Fruit fly (Drosophila melanogaster) whole organism, embryonic: Measurements from ENCODE around the gene CG44838.

ENCODE experiments used
- ATbp ChIP-seq: fragments of 200-800 bp; sonication (Bioruptor generic); optimal IDR thresholded peaks from 2 replicates; lab custom pipeline; 2017; ENCODE audit warnings: missing biosample characterization, mild to moderate bottlenecking, missing genetic modification characterization, missing genetic modification reagents
- B-H2 ChIP-seq: fragments of 200-800 bp; sonication (Bioruptor generic); optimal IDR thresholded peaks from 2 replicates; lab custom pipeline; 2018; ENCODE audit warnings: missing biosample characterization, mild to moderate bottlenecking, missing genetic modification characterization
- Bteb2 ChIP-seq: fragments of 200-800 bp; sonication (Bioruptor generic); optimal IDR thresholded peaks from 2 replicates; lab custom pipeline; 2016; ENCODE audit warnings: missing biosample characterization, missing genetic modification characterization
- CG1024 ChIP-seq: fragments of 200-800 bp; sonication (Bioruptor generic); IDR thresholded peaks from 2 replicates; pipeline ENCODE4 v1.3.6; 2022; ENCODE audit warnings: missing biosample characterization, missing genetic modification characterization
- CG10654 ChIP-seq: fragments of 200-800 bp; sonication (Bioruptor generic); optimal IDR thresholded peaks from 2 replicates; lab custom pipeline; 2016; ENCODE audit warnings: missing biosample characterization, missing genetic modification characterization
- CG12071 ChIP-seq: fragments of 200-800 bp; sonication (Bioruptor generic); optimal IDR thresholded peaks from 3 replicates; lab custom pipeline; 2018; ENCODE audit warnings: missing biosample characterization, mild to moderate bottlenecking, missing genetic modification characterization
- CG12769 ChIP-seq: fragments of 200-800 bp; sonication (Bioruptor generic); optimal IDR thresholded peaks from 2 replicates; lab custom pipeline; 2019; ENCODE audit warnings: missing biosample characterization, mild to moderate bottlenecking, missing genetic modification characterization, moderate library complexity
- CG13123 ChIP-seq: fragments of 200-800 bp; sonication (Bioruptor generic); optimal IDR thresholded peaks from 2 replicates; lab custom pipeline; 2016; ENCODE audit warnings: missing biosample characterization, missing genetic modification characterization
- CG17568 ChIP-seq: fragments of 200-800 bp; sonication (Bioruptor generic); optimal IDR thresholded peaks from 2 replicates; lab custom pipeline; 2018; ENCODE audit warnings: missing biosample characterization, mild to moderate bottlenecking, missing genetic modification characterization, moderate library complexity
- CG1832 ChIP-seq: fragments of 200-800 bp; sonication (Bioruptor generic); optimal IDR thresholded peaks from 2 replicates; lab custom pipeline; 2017; ENCODE audit warnings: missing biosample characterization, mild to moderate bottlenecking, missing genetic modification characterization, inconsistent platforms
- CG18476 ChIP-seq: fragments of 200-800 bp; sonication (Bioruptor generic); optimal IDR thresholded peaks from 2 replicates; lab custom pipeline; 2016; ENCODE audit warnings: missing biosample characterization, mild to moderate bottlenecking, missing genetic modification characterization
- CG32767 ChIP-seq: fragments of 200-800 bp; sonication (Bioruptor generic); IDR thresholded peaks from 2 replicates; pipeline ENCODE4 v1.3.6; 2022; ENCODE audit warnings: missing biosample characterization, missing genetic modification characterization
- CG32772 ChIP-seq: fragments of 200-800 bp; sonication (Bioruptor generic); IDR thresholded peaks from 2 replicates; pipeline ENCODE4 v1.3.6; 2022; ENCODE audit warnings: missing biosample characterization, missing genetic modification characterization
- CG4360 ChIP-seq: fragments of 200-800 bp; sonication (Bioruptor generic); IDR thresholded peaks from 2 replicates; pipeline ENCODE4 v1.3.6; 2022; ENCODE audit warnings: missing biosample characterization, missing genetic modification characterization
- CG7987 ChIP-seq: fragments of 200-800 bp; sonication (Bioruptor generic); optimal IDR thresholded peaks from 2 replicates; lab custom pipeline; 2018; ENCODE audit warnings: missing biosample characterization, mild to moderate bottlenecking, missing genetic modification characterization, moderate library complexity
- CG8944 ChIP-seq: fragments of 200-800 bp; sonication (Bioruptor generic); optimal IDR thresholded peaks from 3 replicates; lab custom pipeline; 2016; ENCODE audit warnings: missing biosample characterization, missing genetic modification characterization
- CkIIα-i1 ChIP-seq: fragments of 200-800 bp; sonication (Bioruptor generic); IDR thresholded peaks from 2 replicates; pipeline ENCODE4 v1.3.6; 2022; ENCODE audit warnings: missing biosample characterization, missing genetic modification characterization
- Dfd ChIP-seq, 2 experiments: fragments of >200 bp; optimal IDR thresholded peaks; 2 replicates each; lab custom pipeline; 2017; ENCODE audit warnings: missing biosample characterization in 2 of 2, missing genetic modification characterization in 2 of 2
- Dip2 ChIP-seq: fragments of 200-800 bp; sonication (Bioruptor generic); IDR thresholded peaks from 2 replicates; pipeline ENCODE4 v1.3.6; 2022; ENCODE audit warnings: missing biosample characterization, missing genetic modification characterization
- Doc2 ChIP-seq: fragments of 200-800 bp; sonication (Bioruptor generic); IDR thresholded peaks from 2 replicates; pipeline ENCODE4 v1.3.6; 2022; ENCODE audit warnings: missing biosample characterization, missing genetic modification characterization
- Doc3 ChIP-seq: fragments of 200-800 bp; sonication (Bioruptor generic); IDR thresholded peaks from 3 replicates; pipeline ENCODE4 v1.3.6; 2022; ENCODE audit warnings: missing biosample characterization, missing genetic modification characterization; ENCODE audit not compliant: partially characterized antibody
- E2f1 ChIP-seq: fragments of 200-800 bp; sonication (Bioruptor generic); IDR thresholded peaks from 2 replicates; pipeline ENCODE4 v1.3.6; 2022; ENCODE audit warnings: missing biosample characterization, missing genetic modification characterization
- Elba2 ChIP-seq: fragments of 200-800 bp; sonication (Bioruptor generic); optimal IDR thresholded peaks from 3 replicates; lab custom pipeline; 2016; ENCODE audit warnings: missing biosample characterization, missing genetic modification characterization
- Lpt ChIP-seq: fragments of >200 bp; optimal IDR thresholded peaks from 2 replicates; lab custom pipeline; 2018; ENCODE audit warnings: missing biosample characterization, missing genetic modification characterization
- Nf-YA ChIP-seq: fragments of 200-800 bp; sonication (Bioruptor generic); IDR thresholded peaks from 2 replicates; pipeline ENCODE4 v1.3.6; 2022; ENCODE audit warnings: missing biosample characterization, missing genetic modification characterization
- amos ChIP-seq: fragments of 200-800 bp; sonication (Bioruptor generic); IDR thresholded peaks from 2 replicates; pipeline ENCODE4 v1.3.6; 2022; ENCODE audit warnings: missing biosample characterization, missing genetic modification characterization; ENCODE audit not compliant: partially characterized antibody
- ato ChIP-seq: fragments of 200-800 bp; sonication (Bioruptor generic); IDR thresholded peaks from 2 replicates; pipeline ENCODE4 v1.3.6; 2022; ENCODE audit warnings: missing biosample characterization, missing genetic modification characterization; ENCODE audit not compliant: partially characterized antibody
- bcd ChIP-seq: fragments of 200-800 bp; sonication (Bioruptor generic); optimal IDR thresholded peaks from 2 replicates; lab custom pipeline; 2017; ENCODE audit warnings: missing biosample characterization, mild to moderate bottlenecking, missing genetic modification characterization
- caup ChIP-seq: fragments of 200-800 bp; sonication (Bioruptor generic); optimal IDR thresholded peaks from 3 replicates; lab custom pipeline; 2017; ENCODE audit warnings: missing biosample characterization, mild to moderate bottlenecking, missing genetic modification characterization, moderate library complexity; ENCODE audit not compliant: severe bottlenecking
- cg ChIP-seq: fragments of 200-800 bp; sonication (Bioruptor generic); optimal IDR thresholded peaks from 3 replicates; lab custom pipeline; 2019; ENCODE audit warnings: missing biosample characterization, mild to moderate bottlenecking, missing genetic modification characterization, moderate library complexity
- ci ChIP-seq: fragments of 200-800 bp; sonication (Bioruptor generic); IDR thresholded peaks from 3 replicates; pipeline ENCODE4 v1.3.6; 2022; ENCODE audit warnings: missing biosample characterization, missing genetic modification characterization
- cwo ChIP-seq: fragments of 200-800 bp; sonication (Bioruptor generic); optimal IDR thresholded peaks from 3 replicates; lab custom pipeline; 2017; ENCODE audit warnings: missing biosample characterization, missing genetic modification characterization, mild to moderate bottlenecking, moderate library complexity, missing genetic modification reagents
- dan ChIP-seq: fragments of 200-800 bp; sonication (Bioruptor generic); IDR thresholded peaks from 2 replicates; pipeline ENCODE4 v1.3.6; 2022; ENCODE audit warnings: missing biosample characterization, missing genetic modification characterization
- ewg ChIP-seq: fragments of 200-800 bp; sonication (Bioruptor generic); optimal IDR thresholded peaks from 3 replicates; lab custom pipeline; 2017; ENCODE audit warnings: mild to moderate bottlenecking, missing biosample characterization, missing genetic modification reagents, missing genetic modification characterization
- exex ChIP-seq: fragments of 200-800 bp; sonication (Bioruptor generic); optimal IDR thresholded peaks from 4 replicates; lab custom pipeline; 2018; ENCODE audit warnings: missing biosample characterization, mild to moderate bottlenecking, missing genetic modification characterization, moderate library complexity
- fru ChIP-seq: fragments of >200 bp; optimal IDR thresholded peaks from 2 replicates; lab custom pipeline; 2017
- fu2 ChIP-seq: fragments of 200-800 bp; sonication (Bioruptor generic); optimal IDR thresholded peaks from 2 replicates; lab custom pipeline; 2016; ENCODE audit warnings: missing biosample characterization, missing genetic modification characterization
- gsb ChIP-seq: fragments of 200-800 bp; sonication (Bioruptor generic); IDR thresholded peaks from 2 replicates; pipeline ENCODE4 v1.3.6; 2022; ENCODE audit warnings: missing biosample characterization, missing genetic modification characterization
- lola ChIP-seq, 3 experiments: fragments of >200 bp in 2 of 3; fragments of 200-800 bp in 1 of 3; sonication (Bioruptor generic) in 1 of 3; optimal IDR thresholded peaks; 2 replicates each; lab custom pipeline; 2017 to 2019; ENCODE audit warnings: missing biosample characterization in 3 of 3, missing genetic modification characterization in 3 of 3, mild to moderate bottlenecking in 1 of 3, moderate library complexity in 1 of 3
- pb ChIP-seq: fragments of 200-800 bp; sonication (Bioruptor generic); optimal IDR thresholded peaks from 3 replicates; lab custom pipeline; 2016; ENCODE audit warnings: missing biosample characterization, missing genetic modification characterization
- pho ChIP-seq: fragments of 200-800 bp; sonication (Bioruptor generic); optimal IDR thresholded peaks from 2 replicates; lab custom pipeline; 2016; ENCODE audit warnings: missing biosample characterization, missing genetic modification characterization
- repo ChIP-seq: fragments of 200-800 bp; sonication (Bioruptor generic); optimal IDR thresholded peaks from 2 replicates; lab custom pipeline; 2016; ENCODE audit warnings: missing biosample characterization, missing genetic modification characterization
- rib ChIP-seq: fragments of 200-800 bp; sonication (Bioruptor generic); IDR thresholded peaks from 2 replicates; pipeline ENCODE4 v1.3.6; 2022; ENCODE audit warnings: missing biosample characterization, missing genetic modification characterization
- run ChIP-seq: fragments of 200-800 bp; sonication (Bioruptor generic); optimal IDR thresholded peaks from 3 replicates; lab custom pipeline; 2018; ENCODE audit warnings: missing biosample characterization, mild to moderate bottlenecking, missing genetic modification characterization
- schlank ChIP-seq: fragments of 200-800 bp; sonication (Bioruptor generic); optimal IDR thresholded peaks from 2 replicates; lab custom pipeline; 2018; ENCODE audit warnings: missing biosample characterization, mild to moderate bottlenecking, missing genetic modification characterization
- slou ChIP-seq: fragments of 200-800 bp; sonication (Bioruptor generic); optimal IDR thresholded peaks from 3 replicates; lab custom pipeline; 2016; ENCODE audit warnings: missing biosample characterization, missing genetic modification characterization
- slp2 ChIP-seq: fragments of 200-800 bp; sonication (Bioruptor generic); optimal IDR thresholded peaks from 2 replicates; lab custom pipeline; 2016; ENCODE audit warnings: missing biosample characterization, missing genetic modification characterization
- ttk ChIP-seq: fragments of 200-800 bp; sonication (Bioruptor generic); IDR thresholded peaks from 2 replicates; pipeline ENCODE4 v2.1.2; 2022; ENCODE audit warnings: missing biosample characterization, missing genetic modification characterization
- zen2 ChIP-seq: fragments of 200-800 bp; sonication (Bioruptor generic); IDR thresholded peaks from 3 replicates; pipeline ENCODE4 v1.3.6; 2022; ENCODE audit warnings: missing biosample characterization, missing genetic modification characterization; ENCODE audit not compliant: partially characterized antibody

CG44838 gene

DNA sequence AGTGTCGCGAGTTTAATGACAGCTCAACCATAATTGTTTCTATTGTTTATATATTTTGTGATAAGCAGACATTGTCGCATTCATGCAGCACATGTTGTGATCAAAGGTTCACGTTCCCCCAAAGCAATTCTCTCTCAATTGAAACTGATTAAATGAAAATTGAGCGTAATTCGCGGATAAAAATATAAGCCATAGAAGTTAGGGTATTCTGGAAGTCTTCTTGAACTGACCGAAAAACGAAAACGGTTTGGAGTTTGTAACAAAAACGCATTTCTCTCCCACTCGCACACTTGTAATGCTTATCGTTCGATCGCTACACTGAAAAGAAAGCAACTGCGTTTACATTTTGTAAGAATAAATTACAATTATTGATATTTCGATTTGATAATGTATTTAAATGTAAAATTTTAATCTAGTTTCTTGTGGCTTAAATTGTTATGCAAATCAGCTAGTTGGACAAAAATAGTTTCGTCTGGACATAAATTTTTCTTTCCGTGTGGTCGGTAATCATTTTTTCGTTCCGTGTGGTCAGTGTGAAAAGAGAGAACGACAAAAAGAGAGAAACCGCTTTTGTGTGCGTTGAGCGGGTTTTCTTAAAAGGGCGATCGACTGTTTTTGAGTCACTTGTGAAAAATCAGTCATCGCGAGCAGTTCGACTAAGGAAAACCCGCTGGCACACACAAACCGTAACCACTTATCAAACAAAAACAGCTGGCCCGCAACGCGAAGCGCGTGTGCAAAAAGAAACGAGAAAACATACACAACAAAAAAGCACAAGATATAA, 38.0 kb upstream of the CG44838 start, which contains the start of gene aay (continued):
- TF ChIP-seq exex (peak; percentile 94), amos (GFP tag; lab: Robert Waterston, UW) (no peak), ci (GFP tag; lab: Robert Waterston, UW) (peak; percentile 99), Doc2 (GFP tag; lab: Robert Waterston, UW) (peak; percentile 94), bcd (GFP tag; lab: Kevin White, UChicago) (peak; percentile 99), rib (peak; percentile 97), CG1832 (no peak), CG17568 (GFP tag; lab: Kevin White, UChicago) (peak; percentile 99), ato (GFP tag; lab: Robert Waterston, UW) (no peak), slou (GFP tag; lab: Kevin White, UChicago) (peak; percentile 96), CG13123 (GFP tag; lab: Kevin White, UChicago) (peak; percentile 98), repo (GFP tag; lab: Kevin White, UChicago) (peak; percentile 95), pb (GFP tag; lab: Kevin White, UChicago) (peak; percentile 97), cwo (GFP tag; lab: Kevin White, UChicago) (peak; percentile 97), CG18476 (peak; percentile 99), Lpt (GFP tag; lab: Kevin White, UChicago) (no peak), cg (GFP tag; lab: Kevin White, UChicago) (peak; percentile 84), caup (GFP tag; lab: Kevin White, UChicago) (peak; percentile 99), CG8944 (GFP tag; lab: Kevin White, UChicago) (peak; percentile 95), Dfd (GFP tag; optimal IDR thresholded peaks at IDR 0.05; lab: Kevin White, UChicago) (peak in 1 of 2 experiments; percentile 86), B-H2 (GFP tag; lab: Kevin White, UChicago) (peak; percentile 94), run (peak; percentile 99), ttk (GFP tag; lab: Robert Waterston, UW) (peak; percentile 98), CG32767 (GFP tag; lab: Robert Waterston, UW) (peak; percentile 96), Bteb2 (GFP tag; lab: Kevin White, UChicago) (peak; percentile 99), CG12071 (GFP tag; lab: Kevin White, UChicago) (peak; percentile 98), Dip2 (GFP tag; lab: Robert Waterston, UW) (peak; percentile 42; the same call in 1 of the 2 replicates), E2f1 (GFP tag; lab: Robert Waterston, UW) (peak; percentile 98), zen2 (GFP tag; lab: Robert Waterston, UW) (no peak), Nf-YA (GFP tag; lab: Robert Waterston, UW) (peak; percentile 97), ATbp (peak; percentile 99), CG32772 (peak; percentile 98), Doc3 (GFP tag; lab: Robert Waterston, UW) (no peak), Elba2 (peak; percentile 93), CG1024 (peak; percentile 95), CG12769 (tag; lab: Kevin White, UChicago) (peak; percentile 98), gsb (GFP tag; lab: Robert Waterston, UW) (peak; percentile 96), schlank (tag; lab: Kevin White, UChicago) (peak; percentile 93), dan (GFP tag; lab: Robert Waterston, UW) (peak; percentile 96), pho (peak; percentile 98), fru (lab: Kevin White, UChicago) (no peak), CG10654 (peak; percentile 98), CkIIα-i1 (peak; percentile 91), CG7987 (GFP tag; lab: Kevin White, UChicago) (peak; percentile 97), lola (GFP tag; optimal IDR thresholded peaks at IDR 0.05; lab: Kevin White, UChicago) (peak in 1 of 3 experiments; percentile 99), slp2 (GFP tag; lab: Kevin White, UChicago) (peak; percentile 98), CG4360 (GFP tag; lab: Robert Waterston, UW) (peak; percentile 84), fu2 (GFP tag; lab: Kevin White, UChicago) (peak; percentile 96), ewg (peak; percentile 97)
